Worm (Caenorhabditis elegans) whole organism, L3 larva: ENCODE data around the gene ruvb-2.

ENCODE experiments used
- ceh-9 ChIP-seq: sonication (generic microtip); optimal IDR thresholded peaks from 2 replicates; lab custom pipeline; 2018; ENCODE audit warnings: missing biosample characterization, missing genetic modification characterization
- elt-2 ChIP-seq: sonication (generic microtip); optimal IDR thresholded peaks from 2 replicates; lab custom pipeline; 2016; ENCODE audit warnings: missing genetic modification reagents, mild to moderate bottlenecking, missing genetic modification characterization, missing compliant biosample characterization
- fos-1 ChIP-seq: fragments of 150-350 bp; optimal IDR thresholded peaks from 2 replicates; lab custom pipeline; 2014; ENCODE audit warnings: missing biosample characterization, missing genetic modification characterization
- lin-15B ChIP-seq: fragments of 150-350 bp; optimal IDR thresholded peaks from 2 replicates; lab custom pipeline; 2014; ENCODE audit warnings: missing biosample characterization, missing genetic modification characterization
- nhr-237 ChIP-seq: fragments of 150-350 bp; optimal IDR thresholded peaks from 2 replicates; lab custom pipeline; 2014; ENCODE audit warnings: missing biosample characterization, missing genetic modification characterization
- nhr-77 ChIP-seq: fragments of 150-350 bp; optimal IDR thresholded peaks from 2 replicates; lab custom pipeline; 2014; ENCODE audit warnings: missing biosample characterization, missing genetic modification characterization
- zag-1 ChIP-seq: fragments of 150-350 bp; optimal IDR thresholded peaks from 2 replicates; lab custom pipeline; 2014; ENCODE audit warnings: missing biosample characterization, missing genetic modification characterization

ce11 chrIV:6957341-6957740 is 38.1 kb upstream of the ruvb-2 start, which contains the start of gene jnk-1:
- TF ChIP-seq ceh-9 (tag; lab: Kevin White, UChicago), result no peak
- TF ChIP-seq nhr-237 (tag; lab: Kevin White, UChicago), result no peak
- TF ChIP-seq elt-2, result no peak
- TF ChIP-seq nhr-77 (tag; lab: Kevin White, UChicago), result no peak
- TF ChIP-seq zag-1 (tag; lab: Kevin White, UChicago), result no peak
- no peak for TF ChIP-seq fos-1 (tag; lab: Kevin White, UChicago)
- no peak for TF ChIP-seq lin-15B
